Worm (Caenorhabditis elegans) whole organism, late embryonic: ENCODE measurements around the gene F59A1.18.

Source experiments
- ceh-19 ChIP-seq: fragments of 200-800 bp; sonication (Bioruptor generic); optimal IDR thresholded peaks from 2 replicates; lab custom pipeline; 2018; ENCODE audit warnings: mild to moderate bottlenecking, missing genetic modification characterization, missing compliant biosample characterization
- ceh-6 ChIP-seq: fragments of 200-800 bp; sonication (Bioruptor generic); optimal IDR thresholded peaks from 2 replicates; lab custom pipeline; 2018; ENCODE audit warnings: mild to moderate bottlenecking, missing genetic modification characterization, missing compliant biosample characterization
- elt-4 ChIP-seq: sonication (generic microtip); optimal IDR thresholded peaks from 2 replicates; lab custom pipeline; 2016; ENCODE audit warnings: missing genetic modification characterization, missing compliant biosample characterization
- fkh-10 ChIP-seq: fragments of 150-350 bp; optimal IDR thresholded peaks from 2 replicates; lab custom pipeline; 2014; ENCODE audit warnings: missing biosample characterization, missing genetic modification reagents, missing genetic modification characterization
- hlh-8 ChIP-seq: sonication (generic microtip); optimal IDR thresholded peaks from 2 replicates; lab custom pipeline; 2016; ENCODE audit warnings: missing genotype, missing genetic modification characterization, missing compliant biosample characterization
- pha-4 ChIP-seq: fragments of 150-350 bp; optimal IDR thresholded peaks from 2 replicates; lab custom pipeline; 2018; ENCODE audit warnings: missing biosample characterization, missing genetic modification reagents, missing genetic modification characterization
- tbx-2 ChIP-seq: sonication (generic microtip); optimal IDR thresholded peaks from 2 replicates; lab custom pipeline; 2016; ENCODE audit warnings: missing genetic modification characterization, missing compliant biosample characterization
- zip-5 ChIP-seq: sonication (generic microtip); optimal IDR thresholded peaks from 2 replicates; lab custom pipeline; 2016; ENCODE audit warnings: missing genetic modification characterization, missing compliant biosample characterization

ce11 chrV:17706217-17706806 lies 19.6 kb upstream of the F59A1.18 start:
- TF ChIP-seq tbx-2 (tag; lab: Kevin White, UChicago) (no peak), ceh-6 (GFP tag; lab: Kevin White, UChicago) (no peak), pha-4 (no peak), zip-5 (tag; lab: Kevin White, UChicago) (no peak), ceh-19 (GFP tag; lab: Kevin White, UChicago) (no peak), elt-4 (tag; lab: Kevin White, UChicago) (no peak), hlh-8 (no peak), fkh-10 (no peak)
